Worm (Caenorhabditis elegans) whole organism, L4/young adult: ENCODE data around the gene F19B2.5.

Experiments
- W03F9.2 ChIP-seq: fragments of 150-350 bp; optimal IDR thresholded peaks from 2 replicates; lab custom pipeline; 2014; ENCODE audit warnings: missing biosample characterization, missing genetic modification characterization
- dao-5 ChIP-seq: sonication (generic microtip); optimal IDR thresholded peaks from 2 replicates; lab custom pipeline; 2016; ENCODE audit warnings: missing genotype, missing genetic modification characterization, moderate library complexity, missing compliant biosample characterization
- him-1 ChIP-seq: sonication (generic microtip); optimal IDR thresholded peaks from 2 replicates; lab custom pipeline; 2016; ENCODE audit warnings: missing genotype, missing genetic modification reagents, missing genetic modification characterization, missing compliant biosample characterization

- TF ChIP-seq him-1 (no peak), dao-5 (no peak), W03F9.2 (tag; lab: Kevin White, UChicago) (no peak)
These were observed 48.6 kb upstream of the F19B2.5 start, which contains the start of gene Y113G7B.12 for ce11 chrV:20212584-20212983.
